Worm (Caenorhabditis elegans) whole organism, midembryonic: ENCODE results near the gene K11H12.1.

Experiments
- flt-1 ChIP-seq: fragments of 200-800 bp; sonication (Bioruptor generic); IDR thresholded peaks from 2 replicates; pipeline ENCODE4 v1.3.6; 2022; ENCODE audit warnings: missing genetic modification characterization, missing compliant biosample characterization
- ref-1 ChIP-seq: fragments of 200-800 bp; sonication (Bioruptor generic); conservative IDR thresholded peaks from 2 replicates; pipeline ENCODE4 v1.3.6; 2022; ENCODE audit warnings: missing genetic modification reagents, missing genetic modification characterization, missing compliant biosample characterization
- ztf-29 ChIP-seq: fragments of 200-800 bp; sonication (Bioruptor generic); IDR thresholded peaks from 2 replicates; pipeline ENCODE4 v1.3.6; 2022; ENCODE audit warnings: missing genetic modification reagents, missing genetic modification characterization, missing compliant biosample characterization

DNA sequence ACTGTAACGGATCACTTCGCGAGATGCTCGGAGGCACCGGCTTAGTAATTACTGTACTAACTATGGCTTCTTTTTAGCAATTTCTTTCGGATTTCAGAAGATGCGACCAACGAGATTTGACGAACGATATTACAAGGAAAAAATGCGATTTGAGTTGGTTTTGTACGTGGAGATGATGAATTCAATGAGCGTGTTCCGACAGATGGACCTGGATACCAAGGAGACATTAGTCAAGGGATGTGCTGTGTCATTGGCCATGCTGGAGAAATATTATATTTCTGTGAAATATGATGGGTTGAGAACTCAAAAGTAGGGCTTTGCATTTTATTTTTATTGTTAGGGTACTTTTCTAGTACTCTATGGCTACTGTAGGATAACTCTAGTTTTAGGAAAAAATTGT lies 22.6 kb downstream of the K11H12.1 start:
- TF ChIP-seq flt-1 (GFP tag; lab: Robert Waterston, UW) (no peak), ztf-29 (GFP tag; lab: Robert Waterston, UW) (no peak), ref-1 (no peak)
